Worm (Caenorhabditis elegans) whole organism, early embryonic: Measurements from ENCODE around the gene C03B1.1.

ENCODE experiments used
- B0310.2 ChIP-seq: sonication (generic microtip); optimal IDR thresholded peaks from 2 replicates; lab custom pipeline; 2016; ENCODE audit warnings: mild to moderate bottlenecking, missing genetic modification characterization, missing compliant biosample characterization
- F13C5.2 ChIP-seq: sonication (generic microtip); optimal IDR thresholded peaks from 2 replicates; lab custom pipeline; 2017; ENCODE audit warnings: mild to moderate bottlenecking, missing genetic modification characterization, inconsistent platforms, missing compliant biosample characterization
- ama-1 ChIP-seq: fragments of 150-350 bp; optimal IDR thresholded peaks from 2 replicates; lab custom pipeline; 2014
- sea-1 ChIP-seq: fragments of 200-800 bp; sonication (Bioruptor generic); conservative IDR thresholded peaks from 2 replicates; pipeline ENCODE4 v1.3.6; 2022; ENCODE audit warnings: missing genetic modification characterization, missing compliant biosample characterization
- tbx-37 ChIP-seq: fragments of 200-800 bp; sonication (Bioruptor generic); conservative IDR thresholded peaks from 2 replicates; pipeline ENCODE4 v1.3.6; 2022; ENCODE audit warnings: missing genetic modification reagents, missing genetic modification characterization, missing compliant biosample characterization

- no peak for TF ChIP-seq F13C5.2 (tag; lab: Kevin White, UChicago)
- TF ChIP-seq ama-1: no peak
- TF ChIP-seq B0310.2: no peak
- no peak for TF ChIP-seq sea-1 (GFP tag; lab: Robert Waterston, UW)
- no peak for TF ChIP-seq tbx-37 (GFP tag; lab: Robert Waterston, UW)
Measured at ce11 chrX:6420681-6421080, 46.1 kb downstream of the C03B1.1 start, which contains the start of gene K10C2.12.
